Fruit fly (Drosophila melanogaster) whole organism, embryonic: ENCODE results near the gene ham.

ENCODE experiments used
- Adf1 ChIP-seq: fragments of 200-800 bp; sonication (Bioruptor generic); IDR thresholded peaks from 2 replicates; pipeline ENCODE4 v1.3.6; 2022; ENCODE audit warnings: missing biosample characterization, missing genetic modification characterization
- Awh ChIP-seq: fragments of 200-800 bp; sonication (Bioruptor generic); IDR thresholded peaks from 2 replicates; pipeline ENCODE4, ENCODE4 v1.3.6; 2022; ENCODE audit warnings: missing biosample characterization, missing genetic modification characterization
- CG1024 ChIP-seq: fragments of 200-800 bp; sonication (Bioruptor generic); IDR thresholded peaks from 2 replicates; pipeline ENCODE4 v1.3.6; 2022; ENCODE audit warnings: missing biosample characterization, missing genetic modification characterization
- CG11504 ChIP-seq: fragments of 200-800 bp; sonication (Bioruptor generic); optimal IDR thresholded peaks from 3 replicates; lab custom pipeline; 2019; ENCODE audit warnings: missing biosample characterization, mild to moderate bottlenecking, missing genetic modification characterization, moderate library complexity
- CG14441 ChIP-seq: fragments of 200-800 bp; sonication (Bioruptor generic); IDR thresholded peaks from 2 replicates; pipeline ENCODE4 v1.3.6; 2022; ENCODE audit warnings: missing biosample characterization, missing genetic modification characterization
- CG14965 ChIP-seq: fragments of 200-800 bp; sonication (Bioruptor generic); optimal IDR thresholded peaks from 2 replicates; lab custom pipeline; 2016; ENCODE audit warnings: missing biosample characterization, missing genetic modification characterization, borderline replicate concordance
- CG15514 ChIP-seq: fragments of 200-800 bp; sonication (Bioruptor generic); optimal IDR thresholded peaks from 3 replicates; lab custom pipeline; 2017; ENCODE audit warnings: missing biosample characterization, missing genetic modification characterization, mild to moderate bottlenecking, moderate library complexity, missing genetic modification reagents
- CG17568 ChIP-seq: fragments of 200-800 bp; sonication (Bioruptor generic); optimal IDR thresholded peaks from 2 replicates; lab custom pipeline; 2018; ENCODE audit warnings: missing biosample characterization, mild to moderate bottlenecking, missing genetic modification characterization, moderate library complexity
- CG17612 ChIP-seq: fragments of 200-800 bp; sonication (Bioruptor generic); IDR thresholded peaks from 2 replicates; pipeline ENCODE4 v1.3.6; 2022; ENCODE audit warnings: missing biosample characterization, missing genetic modification characterization
- CG17912 ChIP-seq: fragments of 200-800 bp; sonication (Bioruptor generic); optimal IDR thresholded peaks from 2 replicates; lab custom pipeline; 2018; ENCODE audit warnings: missing biosample characterization, mild to moderate bottlenecking, missing genetic modification characterization
- CG30020 ChIP-seq: fragments of 200-800 bp; optimal IDR thresholded peaks from 2 replicates; lab custom pipeline; 2019; ENCODE audit warnings: missing biosample characterization, mild to moderate bottlenecking, missing genetic modification characterization, moderate library complexity
- CG3065 ChIP-seq: fragments of 200-800 bp; sonication (Bioruptor generic); optimal IDR thresholded peaks from 2 replicates; lab custom pipeline; 2016; ENCODE audit warnings: missing biosample characterization, missing genetic modification characterization
- CG31441 ChIP-seq: fragments of 200-800 bp; sonication (Bioruptor generic); IDR thresholded peaks from 2 replicates; pipeline ENCODE4 v1.3.6; 2022; ENCODE audit warnings: missing biosample characterization, missing genetic modification characterization
- CG34224 ChIP-seq: fragments of 200-800 bp; sonication (Bioruptor generic); IDR thresholded peaks from 3 replicates; pipeline ENCODE4 v1.3.6; 2022; ENCODE audit warnings: missing biosample characterization, missing genetic modification characterization; ENCODE audit not compliant: partially characterized antibody
- CG6683 ChIP-seq: fragments of 200-800 bp; sonication (Bioruptor generic); optimal IDR thresholded peaks from 2 replicates; lab custom pipeline; 2017; ENCODE audit warnings: missing biosample characterization, mild to moderate bottlenecking, missing genetic modification characterization, missing genetic modification reagents
- CG6791 ChIP-seq: fragments of 200-800 bp; sonication (Bioruptor generic); IDR thresholded peaks from 3 replicates; pipeline ENCODE4 v1.3.6; 2022; ENCODE audit warnings: missing biosample characterization, missing genetic modification characterization; ENCODE audit not compliant: partially characterized antibody
- CG7786 ChIP-seq: fragments of 200-800 bp; sonication (Bioruptor generic); optimal IDR thresholded peaks from 2 replicates; lab custom pipeline; 2016; ENCODE audit warnings: missing biosample characterization, missing genetic modification characterization
- CG9437 ChIP-seq: fragments of 200-800 bp; sonication (Bioruptor generic); optimal IDR thresholded peaks from 2 replicates; lab custom pipeline; 2018; ENCODE audit warnings: missing biosample characterization, mild to moderate bottlenecking, missing genetic modification characterization
- CTCF ChIP-seq: fragments of 200-800 bp; sonication (Bioruptor generic); optimal IDR thresholded peaks from 2 replicates; lab custom pipeline; 2017; ENCODE audit warnings: missing biosample characterization, mild to moderate bottlenecking, missing genetic modification characterization, moderate library complexity
- D ChIP-seq, 2 experiments: fragments of 200-800 bp in 1 of 2; fragments of >200 bp in 1 of 2; sonication (Bioruptor generic) in 1 of 2; optimal IDR thresholded peaks; 2 replicates in 1 of 2; 3 replicates in 1 of 2; lab custom pipeline; 2017; ENCODE audit warnings: mild to moderate bottlenecking in 1 of 2, missing biosample characterization in 1 of 2, missing genetic modification characterization in 1 of 2, missing genetic modification reagents in 1 of 2
- Dek ChIP-seq: fragments of 200-800 bp; sonication (Bioruptor generic); optimal IDR thresholded peaks from 3 replicates; lab custom pipeline; 2019; ENCODE audit warnings: missing biosample characterization, mild to moderate bottlenecking, missing genetic modification characterization, moderate library complexity
- Ets65A ChIP-seq: fragments of 200-800 bp; sonication (Bioruptor generic); peaks from one replicate; lab custom pipeline; 2016; ENCODE audit warnings: missing biosample characterization, missing genetic modification characterization
- Hmx ChIP-seq: fragments of 200-800 bp; sonication (Bioruptor generic); optimal IDR thresholded peaks from 2 replicates; lab custom pipeline; 2016; ENCODE audit warnings: missing biosample characterization, missing genetic modification characterization
- Hsf ChIP-seq: fragments of 200-800 bp; sonication (Bioruptor generic); optimal IDR thresholded peaks from 3 replicates; lab custom pipeline; 2016; ENCODE audit warnings: missing biosample characterization, missing genetic modification characterization
- Neu2 ChIP-seq: fragments of 200-800 bp; sonication (Bioruptor generic); optimal IDR thresholded peaks from 3 replicates; lab custom pipeline; 2016; ENCODE audit warnings: missing biosample characterization, missing genetic modification characterization, borderline replicate concordance
- Nf-YB ChIP-seq: fragments of 200-800 bp; sonication (Bioruptor generic); optimal IDR thresholded peaks from 3 replicates; lab custom pipeline; 2019; ENCODE audit warnings: missing biosample characterization, mild to moderate bottlenecking, missing genetic modification characterization, moderate library complexity
- Pdp1 ChIP-seq, 2 experiments: fragments of 200-800 bp; sonication (Bioruptor generic); optimal IDR thresholded peaks; 3 replicates each; lab custom pipeline; 2016; ENCODE audit warnings: missing biosample characterization in 2 of 2, missing genetic modification characterization in 2 of 2, mild to moderate bottlenecking in 1 of 2, moderate library complexity in 1 of 2
- Rx ChIP-seq: fragments of 200-800 bp; sonication (Bioruptor generic); IDR thresholded peaks from 2 replicates; pipeline ENCODE4 v1.3.6; 2022; ENCODE audit warnings: missing biosample characterization, missing genetic modification characterization
- Spps ChIP-seq: fragments of 200-800 bp; sonication (Bioruptor generic); optimal IDR thresholded peaks from 2 replicates; lab custom pipeline; 2018; ENCODE audit warnings: missing biosample characterization, mild to moderate bottlenecking, missing genetic modification characterization
- Sry-β ChIP-seq: fragments of 200-800 bp; sonication (Bioruptor generic); optimal IDR thresholded peaks from 2 replicates; lab custom pipeline; 2018; ENCODE audit warnings: missing biosample characterization, mild to moderate bottlenecking, missing genetic modification characterization, moderate library complexity
- Usf ChIP-seq: fragments of 200-800 bp; sonication (Bioruptor generic); optimal IDR thresholded peaks from 2 replicates; lab custom pipeline; 2017; ENCODE audit warnings: missing genotype, missing biosample characterization, missing genetic modification characterization
- amos ChIP-seq: fragments of 200-800 bp; sonication (Bioruptor generic); IDR thresholded peaks from 2 replicates; pipeline ENCODE4 v1.3.6; 2022; ENCODE audit warnings: missing biosample characterization, missing genetic modification characterization; ENCODE audit not compliant: partially characterized antibody
- aop ChIP-seq: fragments of 200-800 bp; sonication (Bioruptor generic); IDR thresholded peaks from 2 replicates; pipeline ENCODE4 v1.3.6; 2022; ENCODE audit warnings: missing biosample characterization, missing genetic modification characterization
- ap ChIP-seq: fragments of 200-800 bp; sonication (Bioruptor generic); IDR thresholded peaks from 2 replicates; pipeline ENCODE4 v1.3.6; 2022; ENCODE audit warnings: missing biosample characterization, missing genetic modification characterization
- fd102C ChIP-seq: fragments of 200-800 bp; sonication (Bioruptor generic); optimal IDR thresholded peaks from 2 replicates; lab custom pipeline; 2018; ENCODE audit warnings: missing biosample characterization, mild to moderate bottlenecking, missing genetic modification characterization, moderate library complexity
- gsb ChIP-seq: fragments of 200-800 bp; sonication (Bioruptor generic); IDR thresholded peaks from 2 replicates; pipeline ENCODE4 v1.3.6; 2022; ENCODE audit warnings: missing biosample characterization, missing genetic modification characterization
- gsb-n ChIP-seq: fragments of 200-800 bp; sonication (Bioruptor generic); optimal IDR thresholded peaks from 3 replicates; lab custom pipeline; 2018; ENCODE audit warnings: missing biosample characterization, mild to moderate bottlenecking, missing genetic modification characterization
- jigr1 ChIP-seq: fragments of 200-800 bp; sonication (Bioruptor generic); IDR thresholded peaks from 3 replicates; pipeline ENCODE4 v1.3.6; 2022; ENCODE audit warnings: missing biosample characterization, missing genetic modification characterization
- nerfin-2 ChIP-seq: fragments of 200-800 bp; sonication (Bioruptor generic); IDR thresholded peaks from 2 replicates; pipeline ENCODE4 v1.3.6; 2022; ENCODE audit warnings: missing biosample characterization, missing genetic modification characterization; ENCODE audit not compliant: partially characterized antibody
- onecut ChIP-seq: fragments of 200-800 bp; sonication (Bioruptor generic); IDR thresholded peaks from 2 replicates; pipeline ENCODE4 v1.3.6; 2022; ENCODE audit warnings: missing biosample characterization, missing genetic modification characterization
- peb ChIP-seq: fragments of 200-800 bp; sonication (Bioruptor generic); IDR thresholded peaks from 2 replicates; pipeline ENCODE4 v1.3.6; 2022; ENCODE audit warnings: missing biosample characterization, missing genetic modification characterization
- ro ChIP-seq: fragments of 200-800 bp; sonication (Bioruptor generic); IDR thresholded peaks from 2 replicates; pipeline ENCODE4 v1.3.6; 2022; ENCODE audit warnings: missing biosample characterization, missing genetic modification characterization
- sqz ChIP-seq: fragments of 200-800 bp; sonication (Bioruptor generic); optimal IDR thresholded peaks from 3 replicates; lab custom pipeline; 2018; ENCODE audit warnings: missing biosample characterization, mild to moderate bottlenecking, missing genetic modification characterization
- trem ChIP-seq: fragments of 200-800 bp; optimal IDR thresholded peaks from 3 replicates; lab custom pipeline; 2019; ENCODE audit warnings: missing biosample characterization, mild to moderate bottlenecking, missing genetic modification characterization, moderate library complexity

ham gene

DNA sequence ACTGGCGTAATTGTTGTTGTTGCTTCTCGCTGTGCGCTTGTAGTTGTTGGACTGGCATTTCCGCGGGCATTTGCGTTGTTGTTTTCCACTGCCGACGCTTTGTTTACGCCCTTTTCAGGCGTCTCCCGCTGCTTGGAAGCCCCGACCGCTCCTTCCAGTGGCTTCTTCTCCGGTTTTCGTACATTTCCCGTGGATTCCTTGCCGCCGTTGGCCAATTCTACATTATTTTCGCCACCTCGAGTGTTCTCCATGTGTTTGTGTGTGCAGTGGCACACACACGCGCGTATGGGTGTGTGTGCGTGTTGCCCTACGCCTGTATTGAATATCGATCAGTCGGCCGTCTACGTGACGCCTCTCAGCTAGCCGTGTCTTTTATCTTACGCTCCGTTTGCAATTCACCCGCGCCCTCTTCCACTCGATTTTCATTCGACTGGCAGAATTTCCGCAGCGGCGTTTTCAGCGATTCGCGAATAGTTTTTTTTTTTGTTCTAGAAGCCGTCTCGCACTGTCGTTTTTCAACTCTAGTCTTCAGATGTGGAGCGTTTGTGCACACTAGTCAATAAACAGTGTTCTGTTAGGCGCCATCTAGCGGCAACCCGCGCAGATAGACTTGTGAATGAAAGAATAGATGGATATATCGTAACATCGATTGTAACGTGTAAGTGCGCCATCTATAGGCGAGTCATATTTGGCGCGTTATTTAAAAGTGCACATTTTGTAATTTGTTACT lies 46.6 kb upstream of the ham start, which contains the start of gene CG10600 (continued):
- TF ChIP-seq Sry-β (GFP tag; lab: Kevin White, UChicago) (no peak), Nf-YB (peak; percentile 47), Hsf (peak; percentile 92), aop (GFP tag; lab: Robert Waterston, UW) (no peak), CG9437 (peak; percentile 59), CG17568 (GFP tag; lab: Kevin White, UChicago) (no peak), CG15514 (peak; percentile 95), CG30020 (peak; percentile 26), Neu2 (GFP tag; lab: Kevin White, UChicago) (no peak), Spps (tag; lab: Kevin White, UChicago) (peak; percentile 19), CG3065 (GFP tag; lab: Kevin White, UChicago) (peak; percentile 84), CG11504 (tag; lab: Kevin White, UChicago) (no peak), Dek (tag; lab: Kevin White, UChicago) (peak; percentile 80), CTCF (GFP tag; lab: Kevin White, UChicago) (peak; percentile 100), fd102C (GFP tag; lab: Kevin White, UChicago) (peak; percentile 63)

DNA sequence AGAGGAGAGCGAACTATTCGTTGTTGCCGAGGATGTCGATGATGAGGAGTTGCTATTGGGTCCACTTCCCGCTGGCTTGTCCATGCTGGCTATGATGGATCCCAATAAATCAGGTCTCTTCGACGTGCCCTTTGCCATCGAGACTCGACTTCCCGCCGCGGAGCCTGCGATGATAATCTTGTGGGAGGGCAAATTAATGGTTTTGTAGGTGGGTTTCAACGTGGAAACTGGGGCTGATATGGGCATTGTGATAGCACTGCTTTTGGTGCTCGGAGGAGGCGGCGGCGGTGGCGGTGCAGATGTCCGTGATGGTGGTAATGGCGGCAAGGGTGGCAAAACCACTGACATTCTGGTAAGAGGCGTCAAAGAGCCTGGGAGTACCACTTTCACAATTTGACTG lies 41.8 kb upstream of the ham start:
- TF ChIP-seq Adf1 (no peak), Ets65A (GFP tag; lab: Kevin White, UChicago) (peak; percentile 55)
- TF ChIP-seq, all 482 proteins: peak for 1

DNA sequence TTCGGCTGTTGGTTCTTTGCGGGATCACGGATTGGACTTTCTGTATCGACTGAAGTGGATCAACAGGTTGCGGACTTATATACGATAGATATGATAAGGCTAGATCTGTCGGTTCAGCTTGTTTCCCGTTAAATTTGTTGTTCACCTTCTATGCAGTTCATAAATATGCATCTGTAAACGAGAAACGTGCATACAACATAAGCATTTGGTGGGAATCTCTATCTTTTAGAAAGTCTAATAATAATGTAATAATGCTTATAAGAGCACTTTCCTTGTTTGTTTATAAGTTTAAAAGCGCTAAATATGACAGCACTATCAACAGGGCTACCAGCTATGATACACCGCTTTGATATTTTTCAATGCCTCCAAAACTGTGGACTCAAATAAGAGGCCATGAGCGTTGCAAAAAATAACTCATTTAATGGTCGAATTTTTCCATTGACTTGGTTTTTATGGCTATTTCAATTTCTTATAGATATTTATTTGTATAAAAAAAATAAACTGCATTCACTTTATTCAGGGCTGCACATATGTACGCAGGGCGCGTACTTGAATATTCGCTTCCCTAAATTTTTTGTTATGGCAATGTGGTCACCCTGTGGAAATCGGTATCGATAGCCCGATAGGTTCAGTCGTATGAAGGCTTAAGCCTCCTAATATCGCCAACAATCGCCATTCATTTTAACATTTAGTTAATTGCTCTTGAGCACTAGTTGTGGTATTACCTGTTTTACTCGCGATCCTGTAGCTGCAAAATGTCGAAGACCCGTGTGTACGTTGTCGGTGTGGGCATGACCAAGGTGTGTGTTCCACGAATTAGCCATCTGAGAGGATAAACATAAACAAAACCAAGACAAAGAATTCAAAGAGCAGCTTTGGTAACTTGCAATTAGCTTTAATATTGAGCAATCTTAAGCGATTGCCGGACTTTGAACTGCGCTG lies 38.2 kb upstream of the ham start, which contains the start of the genes CG17597 and ScpX:
Gene CG17597, minus strand, starts transcription at position 567 of the 942 bp plus-strand sequence.
Gene ScpX, plus strand, starts transcription at position 643 of the 942 bp plus-strand sequence.
- TF ChIP-seq gsb (GFP tag; lab: Robert Waterston, UW), result no peak
- TF ChIP-seq amos (GFP tag; lab: Robert Waterston, UW), result peak; percentile 86
- TF ChIP-seq CG6791 (GFP tag; lab: Robert Waterston, UW), result peak; percentile 91
- peak; percentile 83 for TF ChIP-seq CG34224 (GFP tag; lab: Robert Waterston, UW)
- TF ChIP-seq CG31441 (GFP tag; lab: Robert Waterston, UW), result peak; percentile 60
- TF ChIP-seq CG17912 (GFP tag; lab: Kevin White, UChicago), result no peak
- no peak for TF ChIP-seq D (optimal IDR thresholded peaks at IDR 0.05; lab: Kevin White, UChicago)
- peak; percentile 7 for TF ChIP-seq D (GFP tag; optimal IDR thresholded peaks at IDR 0.05; lab: Kevin White, UChicago)
- peak; percentile 43 for TF ChIP-seq CG7786
- peak; percentile 51 for TF ChIP-seq sqz (GFP tag; lab: Kevin White, UChicago)
- TF ChIP-seq jigr1 (GFP tag; lab: Robert Waterston, UW), result no peak
- TF ChIP-seq aop (GFP tag; lab: Robert Waterston, UW), result no peak
- peak; percentile 23 for TF ChIP-seq CG1024 (GFP tag; lab: Robert Waterston, UW)
- peak; percentile 24 for TF ChIP-seq Usf
- TF ChIP-seq CG14965 (GFP tag; lab: Kevin White, UChicago), result no peak
- peak; percentile 64 for TF ChIP-seq trem (tag; lab: Kevin White, UChicago)
- peak; percentile 7; the same call in 1 of the 2 replicates for TF ChIP-seq Rx (GFP tag; lab: Robert Waterston, UW)
- TF ChIP-seq nerfin-2 (GFP tag; lab: Robert Waterston, UW), result peak; percentile 82
- 0 out of 2 replicates have a peak, but pooled peaks have one; percentile 19 for TF ChIP-seq ap
- peak; percentile 37; the same call in 1 of the 2 replicates for TF ChIP-seq onecut (GFP tag; lab: Robert Waterston, UW)
- TF ChIP-seq ro (GFP tag; lab: Robert Waterston, UW), result no peak
- peak; percentile 61 for TF ChIP-seq Hmx
- TF ChIP-seq CG6683 (GFP tag; lab: Kevin White, UChicago), result no peak
- peak; percentile 52; the same call in 1 of the 2 replicates for TF ChIP-seq CG14441 (GFP tag; lab: Robert Waterston, UW)
- TF ChIP-seq CG17612 (GFP tag; lab: Robert Waterston, UW), result no peak
- peak; percentile 24 for TF ChIP-seq gsb-n
- no peak for TF ChIP-seq Awh (GFP tag; lab: Robert Waterston, UW)
- peak; percentile 50 to 74 for TF ChIP-seq Pdp1 (GFP tag; optimal IDR thresholded peaks at IDR 0.05; lab: Kevin White, UChicago)
- no peak for TF ChIP-seq peb (GFP tag; lab: Robert Waterston, UW)
